Fruit fly (Drosophila melanogaster) whole organism, wandering third instar larva: ENCODE measurements around the gene CG43796.
A peak's percentile ranks its signal among the peaks of the same experiment; 100 is the strongest.

Experiments used
- Hnf4 ChIP-seq: fragments of 200-800 bp; sonication (Bioruptor generic); optimal IDR thresholded peaks from 2 replicates; lab custom pipeline; 2016; ENCODE audit warnings: missing biosample characterization, mild to moderate bottlenecking, missing genetic modification characterization
- brk ChIP-seq: fragments of 200-800 bp; sonication (Bioruptor generic); optimal IDR thresholded peaks from 2 replicates; lab custom pipeline; 2016; ENCODE audit warnings: missing biosample characterization, mild to moderate bottlenecking, missing genetic modification characterization
- dmrt93B ChIP-seq: fragments of 200-800 bp; sonication (Bioruptor generic); optimal IDR thresholded peaks from 2 replicates; lab custom pipeline; 2018; ENCODE audit warnings: missing biosample characterization, mild to moderate bottlenecking, missing genetic modification characterization
- ey ChIP-seq: fragments of 200-800 bp; sonication (Bioruptor generic); optimal IDR thresholded peaks from 2 replicates; lab custom pipeline; 2016; ENCODE audit warnings: missing biosample characterization, missing genetic modification characterization
- h ChIP-seq: fragments of 200-800 bp; sonication (Bioruptor generic); optimal IDR thresholded peaks from 3 replicates; lab custom pipeline; 2016; ENCODE audit warnings: missing biosample characterization, mild to moderate bottlenecking, missing genetic modification characterization
- psq ChIP-seq: fragments of 200-800 bp; sonication (Bioruptor generic); optimal IDR thresholded peaks from 3 replicates; lab custom pipeline; 2017; ENCODE audit warnings: missing biosample characterization, mild to moderate bottlenecking, missing genetic modification characterization, moderate library complexity
- rgr ChIP-seq: fragments of 200-800 bp; sonication (Bioruptor generic); optimal IDR thresholded peaks from 3 replicates; lab custom pipeline; 2016; ENCODE audit warnings: missing biosample characterization, mild to moderate bottlenecking, missing genetic modification characterization
- usp ChIP-seq: fragments of >200 bp; optimal IDR thresholded peaks from 2 replicates; lab custom pipeline; 2017; ENCODE audit warnings: missing biosample characterization, missing genetic modification characterization

dm6 chr2L:8461782-8462453 lies 20.3 kb upstream of the CG43796 start:
- TF ChIP-seq Hnf4 (GFP tag; lab: Kevin White, UChicago) (peak; percentile 13), usp (no peak), ey (GFP tag; lab: Kevin White, UChicago) (peak; percentile 28), psq (GFP tag; lab: Kevin White, UChicago) (no peak), brk (no peak), dmrt93B (no peak), rgr (GFP tag; lab: Kevin White, UChicago) (peak; percentile 39), h (peak; percentile 52)
